Fruit fly (Drosophila melanogaster) whole organism, pupa: ENCODE results near the gene Best2.

Experiments used
- CG10348 ChIP-seq: fragments of 200-800 bp; sonication (Bioruptor generic); IDR thresholded peaks from 2 replicates; pipeline ENCODE4 v1.3.6; 2022; ENCODE audit warnings: missing biosample characterization, missing genetic modification characterization
- CG12605 ChIP-seq: fragments of 200-800 bp; sonication (Bioruptor generic); IDR thresholded peaks from 2 replicates; pipeline ENCODE4 v1.3.6; 2022; ENCODE audit warnings: missing biosample characterization, missing genetic modification characterization
- CG13204 ChIP-seq: fragments of 200-800 bp; sonication (Bioruptor generic); optimal IDR thresholded peaks from 2 replicates; lab custom pipeline; 2018; ENCODE audit warnings: missing biosample characterization, mild to moderate bottlenecking, missing genetic modification characterization, moderate library complexity
- CG14655 ChIP-seq: fragments of 200-800 bp; sonication (Bioruptor generic); optimal IDR thresholded peaks from 3 replicates; lab custom pipeline; 2017; ENCODE audit warnings: mild to moderate bottlenecking, missing biosample characterization, missing genetic modification reagents, missing genetic modification characterization
- CG15710 ChIP-seq: fragments of 200-800 bp; sonication (Bioruptor generic); optimal IDR thresholded peaks from 2 replicates; lab custom pipeline; 2018; ENCODE audit warnings: missing biosample characterization, mild to moderate bottlenecking, missing genetic modification characterization, moderate library complexity
- CG17806 ChIP-seq: fragments of 200-800 bp; sonication (Bioruptor generic); optimal IDR thresholded peaks from 2 replicates; lab custom pipeline; 2018; ENCODE audit warnings: missing biosample characterization, mild to moderate bottlenecking, missing genetic modification characterization, moderate library complexity
- CG32121 ChIP-seq: fragments of 200-800 bp; sonication (Bioruptor generic); IDR thresholded peaks from 2 replicates; pipeline ENCODE4 v1.3.6; 2022; ENCODE audit warnings: missing biosample characterization, missing genetic modification characterization
- CG34367 ChIP-seq: fragments of 200-800 bp; sonication (Bioruptor generic); optimal IDR thresholded peaks from 2 replicates; lab custom pipeline; 2018; ENCODE audit warnings: missing biosample characterization, mild to moderate bottlenecking, missing genetic modification characterization
- CG4496 ChIP-seq: fragments of 200-800 bp; sonication (Bioruptor generic); IDR thresholded peaks from 3 replicates; pipeline ENCODE4 v1.3.6; 2022; ENCODE audit warnings: missing biosample characterization, missing genetic modification characterization
- CG8159 ChIP-seq: fragments of 200-800 bp; sonication (Bioruptor generic); optimal IDR thresholded peaks from 3 replicates; lab custom pipeline; 2018; ENCODE audit warnings: missing biosample characterization, mild to moderate bottlenecking, missing genetic modification characterization, moderate library complexity
- CG8301 ChIP-seq: fragments of 200-800 bp; sonication (Bioruptor generic); optimal IDR thresholded peaks from 2 replicates; lab custom pipeline; 2018; ENCODE audit warnings: missing biosample characterization, mild to moderate bottlenecking, missing genetic modification characterization
- CG9948 ChIP-seq: fragments of 200-800 bp; sonication (Bioruptor generic); optimal IDR thresholded peaks from 2 replicates; lab custom pipeline; 2018; ENCODE audit warnings: missing biosample characterization, mild to moderate bottlenecking, missing genetic modification characterization, moderate library complexity
- D1 ChIP-seq: fragments of 200-800 bp; sonication (Bioruptor generic); optimal IDR thresholded peaks from 2 replicates; lab custom pipeline; 2018; ENCODE audit warnings: missing biosample characterization, mild to moderate bottlenecking, missing genetic modification characterization, moderate library complexity
- EcR ChIP-seq: fragments of 200-800 bp; sonication (Bioruptor generic); optimal IDR thresholded peaks from 3 replicates; lab custom pipeline; 2019; ENCODE audit warnings: missing biosample characterization, missing genetic modification characterization, mild to moderate bottlenecking, moderate library complexity, missing genetic modification reagents
- Ets98B ChIP-seq: fragments of 200-800 bp; sonication (Bioruptor generic); IDR thresholded peaks from 2 replicates; pipeline ENCODE4 v1.3.6; 2022; ENCODE audit warnings: missing biosample characterization, missing genetic modification characterization
- Pif1A ChIP-seq: fragments of 200-800 bp; sonication (Bioruptor generic); optimal IDR thresholded peaks from 3 replicates; lab custom pipeline; 2016; ENCODE audit warnings: missing biosample characterization, missing genetic modification characterization
- Pif1B ChIP-seq: fragments of 200-800 bp; sonication (Bioruptor generic); optimal IDR thresholded peaks from 3 replicates; lab custom pipeline; 2016; ENCODE audit warnings: missing biosample characterization, missing genetic modification characterization
- Snoo ChIP-seq: fragments of 200-800 bp; sonication (Bioruptor generic); optimal IDR thresholded peaks from 3 replicates; lab custom pipeline; 2017; ENCODE audit warnings: missing biosample characterization, mild to moderate bottlenecking, missing genetic modification characterization, inconsistent platforms
- fd96Ca ChIP-seq: fragments of 200-800 bp; sonication (Bioruptor generic); IDR thresholded peaks from 3 replicates; pipeline ENCODE4 v1.3.6; 2022; ENCODE audit warnings: missing biosample characterization, missing genetic modification characterization
- gl ChIP-seq: fragments of 200-800 bp; sonication (Bioruptor generic); optimal IDR thresholded peaks from 2 replicates; lab custom pipeline; 2018; ENCODE audit warnings: missing biosample characterization, mild to moderate bottlenecking, missing genetic modification characterization
- rn ChIP-seq: fragments of 200-800 bp; sonication (Bioruptor generic); IDR thresholded peaks from 2 replicates; pipeline ENCODE4 v1.3.6; 2022; ENCODE audit warnings: missing biosample characterization, missing genetic modification characterization

Gene Best2

dm6 chr3L:6263896-6264841 lies 7.7 kb upstream of the Best2 start:
- TF ChIP-seq Ets98B (GFP tag; lab: Robert Waterston, UW) (no peak), EcR (GFP tag; lab: Kevin White, UChicago) (peak; percentile 95), CG8301 (tag; lab: Kevin White, UChicago) (no peak), D1 (tag; lab: Kevin White, UChicago) (peak; percentile 48), CG15710 (tag; lab: Kevin White, UChicago) (no peak)

- TF ChIP-seq CG32121 (GFP tag; lab: Robert Waterston, UW): no peak
- peak; percentile 65 for TF ChIP-seq CG14655 (GFP tag; lab: Kevin White, UChicago)
- no peak for TF ChIP-seq rn (GFP tag; lab: Robert Waterston, UW)
- no peak for TF ChIP-seq CG34367 (tag; lab: Kevin White, UChicago)
- no peak for TF ChIP-seq gl
- no peak for TF ChIP-seq CG4496 (GFP tag; lab: Robert Waterston, UW)
- no peak for TF ChIP-seq EcR (GFP tag; lab: Kevin White, UChicago)
- TF ChIP-seq CG8159: no peak
- peak; percentile 79 for TF ChIP-seq CG8301 (tag; lab: Kevin White, UChicago)
- TF ChIP-seq CG13204 (GFP tag; lab: Kevin White, UChicago): no peak
Observed at dm6 chr3L:6263470-6263869, 7.0 kb upstream of the Best2 start.

- TF ChIP-seq CG32121 (GFP tag; lab: Robert Waterston, UW): peak; percentile 95
- TF ChIP-seq CG8301 (tag; lab: Kevin White, UChicago): peak; percentile 95
- peak; percentile 96 for TF ChIP-seq CG14655 (GFP tag; lab: Kevin White, UChicago)
- TF ChIP-seq CG12605 (GFP tag; lab: Robert Waterston, UW): peak; percentile 88
- TF ChIP-seq CG10348 (GFP tag; lab: Robert Waterston, UW): 0 out of 2 replicates have a peak, but pooled peaks have one; percentile 29
- peak; percentile 95 for TF ChIP-seq Pif1A
- TF ChIP-seq rn (GFP tag; lab: Robert Waterston, UW): peak; percentile 80
- TF ChIP-seq CG4496 (GFP tag; lab: Robert Waterston, UW): peak; percentile 91
- peak; percentile 90 for TF ChIP-seq CG15710 (tag; lab: Kevin White, UChicago)
- TF ChIP-seq CG8159: peak; percentile 91
- peak; percentile 80 for TF ChIP-seq CG13204 (GFP tag; lab: Kevin White, UChicago)
- peak; percentile 44 for TF ChIP-seq gl
- peak; percentile 95 for TF ChIP-seq Pif1B
- TF ChIP-seq CG9948: peak; percentile 88
- peak; percentile 87 for TF ChIP-seq CG17806 (tag; lab: Kevin White, UChicago)
- TF ChIP-seq CG34367 (tag; lab: Kevin White, UChicago): peak; percentile 86
- peak; percentile 97 for TF ChIP-seq Snoo (tag; lab: Kevin White, UChicago)
- TF ChIP-seq EcR (GFP tag; lab: Kevin White, UChicago): no peak
- TF ChIP-seq Ets98B (GFP tag; lab: Robert Waterston, UW): peak; percentile 88
- peak; percentile 85 for TF ChIP-seq fd96Ca (GFP tag; lab: Robert Waterston, UW)
- peak; percentile 62 for TF ChIP-seq D1 (tag; lab: Kevin White, UChicago)
Observed at dm6 chr3L:6262644-6263404, 6.4 kb upstream of the Best2 start, which contains the start of gene Ldh. Gene Ldh, minus strand, starts transcription at chr3L:6262694.

dm6 chr3L:6262076-6262504 lies 5.6 kb upstream of the Best2 start:
- no peak for TF ChIP-seq Snoo (tag; lab: Kevin White, UChicago)
- no peak for TF ChIP-seq CG10348 (GFP tag; lab: Robert Waterston, UW)
- no peak for TF ChIP-seq rn (GFP tag; lab: Robert Waterston, UW)
- TF ChIP-seq CG17806 (tag; lab: Kevin White, UChicago): no peak
- TF ChIP-seq EcR (GFP tag; lab: Kevin White, UChicago): peak; percentile 22
- TF ChIP-seq, all 21 proteins: peak for 1

- TF ChIP-seq CG14655 (GFP tag; lab: Kevin White, UChicago): no peak
Observed at dm6 chr3L:6261230-6261629, 4.8 kb upstream of the Best2 start.

dm6 chr3L:6258660-6259059 lies 2.2 kb upstream of the Best2 start, which contains the start of gene CG10163:
Gene CG10163, minus strand, starts transcription at chr3L:6258760.
- TF ChIP-seq CG14655 (GFP tag; lab: Kevin White, UChicago) (no peak), CG34367 (tag; lab: Kevin White, UChicago) (no peak), CG13204 (GFP tag; lab: Kevin White, UChicago) (no peak), CG9948 (no peak), CG8159 (no peak), Pif1A (no peak), EcR (GFP tag; lab: Kevin White, UChicago) (no peak), Snoo (tag; lab: Kevin White, UChicago) (no peak), CG10348 (GFP tag; lab: Robert Waterston, UW) (no peak), CG8301 (tag; lab: Kevin White, UChicago) (no peak), Ets98B (GFP tag; lab: Robert Waterston, UW) (no peak), CG4496 (GFP tag; lab: Robert Waterston, UW) (no peak), gl (no peak), CG15710 (tag; lab: Kevin White, UChicago) (no peak), CG12605 (GFP tag; lab: Robert Waterston, UW) (no peak), D1 (tag; lab: Kevin White, UChicago) (no peak), rn (GFP tag; lab: Robert Waterston, UW) (no peak)
